Worm (Caenorhabditis elegans): Measurements from ENCODE around the gene srw-85.

- TF ChIP-seq him-1 (tag; optimal IDR thresholded peaks at IDR 0.05) (no peak), W03F9.2 (tag; optimal IDR thresholded peaks at IDR 0.05) (no peak), dao-5 (tag; optimal IDR thresholded peaks at IDR 0.05) (no peak)
Observed at ce11 chrV:19428936-19429335, 2.0 kb downstream of the srw-85 start.
